Worm (Caenorhabditis elegans) whole organism, young adult: ENCODE data around the gene K03H6.5.

Source experiments
- B0019.2 ChIP-seq: fragments of 200-800 bp; sonication (Bioruptor generic); conservative IDR thresholded peaks from 2 replicates; pipeline ENCODE4 v1.3.6; 2022; ENCODE audit warnings: missing genetic modification reagents, missing genetic modification characterization, missing compliant biosample characterization
- D2030.7 ChIP-seq: fragments of 200-800 bp; sonication (Bioruptor generic); IDR thresholded peaks from 2 replicates; pipeline ENCODE4 v1.3.6; 2022; ENCODE audit warnings: missing genetic modification reagents, missing genetic modification characterization, missing compliant biosample characterization
- F22D6.2 ChIP-seq: sonication (generic microtip); optimal IDR thresholded peaks from 2 replicates; lab custom pipeline; 2016; ENCODE audit warnings: mild to moderate bottlenecking, missing genetic modification characterization, missing compliant biosample characterization
- Y67H2A.10 ChIP-seq: fragments of 200-800 bp; sonication (Bioruptor generic); conservative IDR thresholded peaks from 2 replicates; pipeline ENCODE4 v1.3.6; 2022; ENCODE audit warnings: missing genetic modification reagents, missing genetic modification characterization, missing compliant biosample characterization
- aptf-2 ChIP-seq: fragments of 200-800 bp; sonication (Bioruptor generic); conservative IDR thresholded peaks from 2 replicates; pipeline ENCODE4 v1.3.6; 2022; ENCODE audit warnings: missing genetic modification reagents, missing genetic modification characterization, missing compliant biosample characterization
- atf-7 ChIP-seq: sonication (generic microtip); optimal IDR thresholded peaks from 2 replicates; lab custom pipeline; 2017; ENCODE audit warnings: mild to moderate bottlenecking, missing genetic modification characterization, missing compliant biosample characterization
- attf-6 ChIP-seq: fragments of 200-800 bp; sonication (Bioruptor generic); IDR thresholded peaks from 2 replicates; pipeline ENCODE4 v1.3.6; 2022; ENCODE audit warnings: missing genetic modification reagents, missing genetic modification characterization, missing compliant biosample characterization
- cebp-1 ChIP-seq, 2 experiments: fragments of 200-800 bp in 1 of 2; sonication (Bioruptor generic) in 1 of 2; sonication (generic microtip) in 1 of 2; IDR thresholded peaks in 1 of 2; optimal IDR thresholded peaks in 1 of 2; 2 replicates each; pipeline versions ENCODE4 v1.3.6 to Lab custom; 2017 to 2022; ENCODE audit warnings: missing compliant biosample characterization in 2 of 2, missing genetic modification characterization in 2 of 2, mild to moderate bottlenecking in 1 of 2, missing genetic modification reagents in 1 of 2, moderate library complexity in 1 of 2
- die-1 ChIP-seq: sonication (generic microtip); optimal IDR thresholded peaks from 2 replicates; lab custom pipeline; 2016; ENCODE audit warnings: missing genotype, mild to moderate bottlenecking, missing genetic modification characterization, missing compliant biosample characterization
- dpl-1 ChIP-seq: fragments of 150-350 bp; optimal IDR thresholded peaks from 2 replicates; lab custom pipeline; 2014; ENCODE audit warnings: missing biosample characterization, missing genetic modification reagents, missing genetic modification characterization
- ekl-4 ChIP-seq: fragments of 200-800 bp; sonication (Bioruptor generic); IDR thresholded peaks from 2 replicates; pipeline ENCODE4 v1.3.6; 2022; ENCODE audit warnings: missing genetic modification reagents, missing genetic modification characterization, missing compliant biosample characterization
- ets-4 ChIP-seq: fragments of 200-800 bp; sonication (Bioruptor generic); optimal IDR thresholded peaks from 2 replicates; lab custom pipeline; 2018; ENCODE audit warnings: mild to moderate bottlenecking, missing genetic modification characterization, missing compliant biosample characterization
- fkh-3 ChIP-seq: sonication (generic microtip); optimal IDR thresholded peaks from 2 replicates; lab custom pipeline; 2016; ENCODE audit warnings: mild to moderate bottlenecking, missing genetic modification characterization, missing compliant biosample characterization
- hsf-1 ChIP-seq: fragments of 200-800 bp; sonication (Bioruptor generic); IDR thresholded peaks from 2 replicates; pipeline ENCODE4 v1.3.6; 2022; ENCODE audit warnings: missing genetic modification reagents, missing genetic modification characterization, missing compliant biosample characterization
- lin-35 ChIP-seq, 3 experiments: fragments of 150-350 bp in 2 of 3; sonication (generic microtip) in 1 of 3; optimal IDR thresholded peaks; 2 replicates each; lab custom pipeline; 2014 to 2018; ENCODE audit warnings: missing biosample characterization in 3 of 3, missing genetic modification characterization in 3 of 3, missing genetic modification reagents in 3 of 3
- mxl-1 ChIP-seq: sonication (generic microtip); optimal IDR thresholded peaks from 2 replicates; lab custom pipeline; 2016; ENCODE audit warnings: missing genetic modification characterization, missing compliant biosample characterization
- nhr-179 ChIP-seq: sonication (generic microtip); optimal IDR thresholded peaks from 2 replicates; lab custom pipeline; 2016; ENCODE audit warnings: mild to moderate bottlenecking, missing genetic modification characterization, missing compliant biosample characterization
- nhr-27 ChIP-seq: fragments of 200-800 bp; sonication (Bioruptor generic); optimal IDR thresholded peaks from 2 replicates; lab custom pipeline; 2018; ENCODE audit warnings: mild to moderate bottlenecking, missing genetic modification characterization, moderate library complexity, missing compliant biosample characterization
- nhr-80 ChIP-seq: sonication (generic microtip); optimal IDR thresholded peaks from 2 replicates; lab custom pipeline; 2016; ENCODE audit warnings: missing genetic modification characterization, missing compliant biosample characterization
- rec-8 ChIP-seq, 2 experiments: sonication (generic microtip); optimal IDR thresholded peaks; 2 replicates each; lab custom pipeline; 2016; ENCODE audit warnings: mild to moderate bottlenecking in 2 of 2, missing genetic modification characterization in 2 of 2, missing genetic modification reagents in 2 of 2, missing genotype in 2 of 2, missing biosample characterization in 1 of 2, missing compliant biosample characterization in 1 of 2, moderate library complexity in 1 of 2
- snpc-1.3 ChIP-seq: sonication (generic microtip); optimal IDR thresholded peaks from 2 replicates; lab custom pipeline; 2017; ENCODE audit warnings: missing genetic modification characterization, mild to moderate bottlenecking, missing compliant biosample characterization, antibody characterized with exemption, moderate library complexity, missing genotype, missing genetic modification reagents; ENCODE audit not compliant: insufficient read depth
- tbp1 ChIP-seq: fragments of 200-800 bp; sonication (Bioruptor generic); optimal IDR thresholded peaks from 2 replicates; lab custom pipeline; 2018; ENCODE audit warnings: mild to moderate bottlenecking, missing genetic modification characterization, missing compliant biosample characterization
- zfh-2 ChIP-seq: fragments of 200-800 bp; sonication (Bioruptor generic); conservative IDR thresholded peaks from 2 replicates; pipeline ENCODE4 v1.3.6; 2022; ENCODE audit warnings: missing genetic modification reagents, missing genetic modification characterization, missing compliant biosample characterization
- ztf-6 ChIP-seq: fragments of 200-800 bp; sonication (Bioruptor generic); IDR thresholded peaks from 2 replicates; pipeline ENCODE4 v1.3.6; 2022; ENCODE audit warnings: missing genetic modification reagents, missing genetic modification characterization, missing compliant biosample characterization

The K03H6.5 gene

DNA sequence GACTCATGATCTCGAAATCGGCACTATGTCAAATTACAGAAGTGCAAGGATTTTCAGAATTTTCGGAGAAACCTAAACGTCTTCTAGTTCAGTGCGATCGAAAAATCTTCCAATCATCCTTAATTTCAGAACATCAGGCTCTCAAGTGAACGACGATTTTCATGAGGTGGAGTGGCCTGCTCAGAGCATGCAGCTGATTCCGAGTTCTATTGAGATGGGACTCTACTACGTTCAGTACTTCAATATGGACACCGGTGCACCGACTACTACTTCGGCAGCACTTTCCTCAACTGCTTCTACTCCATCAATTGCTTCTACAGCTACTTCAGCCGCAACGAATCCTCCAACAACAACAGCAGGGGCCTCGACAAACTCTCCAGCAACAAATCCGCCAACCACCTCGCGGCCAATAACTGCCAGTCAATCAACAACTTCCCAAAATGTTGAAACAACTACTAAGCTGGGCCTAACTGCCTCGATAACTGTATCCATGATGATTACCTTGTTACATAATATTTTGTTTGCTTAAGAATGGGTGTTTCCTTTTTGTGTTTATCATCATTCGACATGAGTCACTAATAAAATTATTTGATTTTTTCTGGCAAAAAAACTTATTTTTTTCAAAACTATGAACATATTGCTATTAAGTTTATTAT is 27.4 kb upstream of the K03H6.5 start, which contains the start of gene Y41D4B.15:
TSS of gene Y41D4B.15 (plus strand) at position 606 of the 656 bp plus-strand sequence.
- TF ChIP-seq D2030.7: no peak
- no peak for TF ChIP-seq rec-8 (tag; optimal IDR thresholded peaks at IDR 0.05; lab: Kevin White, UChicago)
- no peak for TF ChIP-seq nhr-80 (tag; lab: Kevin White, UChicago)
- TF ChIP-seq nhr-179 (tag; lab: Kevin White, UChicago): no peak
- no peak for TF ChIP-seq ztf-6 (GFP tag; lab: Robert Waterston, UW)
- TF ChIP-seq mxl-1: no peak
- no peak for TF ChIP-seq B0019.2 (GFP tag; lab: Robert Waterston, UW)
- no peak for TF ChIP-seq lin-35 (GFP tag; optimal IDR thresholded peaks at IDR 0.05; lab: Kevin White, UChicago)
- TF ChIP-seq Y67H2A.10 (GFP tag; lab: Robert Waterston, UW): no peak
- no peak for TF ChIP-seq ekl-4
- TF ChIP-seq, all 124 proteins: peak for 0

DNA sequence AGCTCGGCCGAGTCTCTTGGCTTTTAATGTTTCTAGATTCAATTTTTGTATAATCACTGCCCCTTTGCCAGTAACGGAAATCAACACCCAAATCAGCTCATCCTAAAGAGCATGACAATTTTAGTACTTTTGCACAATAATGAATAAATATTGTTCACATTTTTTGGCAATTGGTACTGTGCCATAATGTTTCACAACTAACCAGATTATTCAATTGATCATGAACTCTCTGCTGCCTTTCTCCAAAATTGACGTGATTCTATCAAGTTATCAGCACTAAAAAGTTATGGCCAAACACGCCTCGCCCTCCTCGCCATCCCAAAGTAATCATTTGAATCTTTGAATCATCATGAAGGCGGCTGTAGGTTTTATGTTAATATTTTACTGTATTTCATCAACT is 25.7 kb upstream of the K03H6.5 start, which contains the start of gene hpo-6:
TSS of gene hpo-6 (plus strand) at position 301 of the 400 bp plus-strand sequence.
- TF ChIP-seq aptf-2 (GFP tag; lab: Robert Waterston, UW) (no peak), F22D6.2 (no peak), ets-4 (GFP tag; lab: Kevin White, UChicago) (no peak), dpl-1 (GFP tag; lab: Kevin White, UChicago) (no peak), atf-7 (tag; lab: Kevin White, UChicago) (no peak)

DNA sequence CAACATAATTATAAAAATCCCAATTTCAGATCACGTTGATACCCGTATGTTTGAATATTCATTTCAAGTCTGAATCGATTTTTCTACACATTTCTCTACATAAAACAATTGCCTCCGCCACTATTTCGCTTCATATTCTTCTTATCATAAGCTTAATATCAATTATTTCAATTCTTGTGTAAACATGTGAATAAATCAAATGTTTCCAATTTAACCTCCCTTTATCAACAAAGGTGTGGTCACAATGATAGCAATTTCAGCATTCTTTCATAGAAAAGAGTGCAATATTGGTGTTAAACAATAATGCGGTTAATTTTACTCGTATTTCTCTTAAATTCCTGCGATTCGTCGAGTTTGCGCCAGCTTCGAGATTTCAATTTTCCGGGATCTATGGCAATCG is 23.7 kb upstream of the K03H6.5 start, which contains the start of gene Y41D4B.17:
TSS of gene Y41D4B.17 (plus strand) at position 174 of the 400 bp plus-strand sequence.
- TF ChIP-seq nhr-27 (tag; lab: Kevin White, UChicago) (no peak), nhr-80 (tag; lab: Kevin White, UChicago) (peak; percentile 24), tbp1 (GFP tag; lab: Kevin White, UChicago) (no peak)

DNA sequence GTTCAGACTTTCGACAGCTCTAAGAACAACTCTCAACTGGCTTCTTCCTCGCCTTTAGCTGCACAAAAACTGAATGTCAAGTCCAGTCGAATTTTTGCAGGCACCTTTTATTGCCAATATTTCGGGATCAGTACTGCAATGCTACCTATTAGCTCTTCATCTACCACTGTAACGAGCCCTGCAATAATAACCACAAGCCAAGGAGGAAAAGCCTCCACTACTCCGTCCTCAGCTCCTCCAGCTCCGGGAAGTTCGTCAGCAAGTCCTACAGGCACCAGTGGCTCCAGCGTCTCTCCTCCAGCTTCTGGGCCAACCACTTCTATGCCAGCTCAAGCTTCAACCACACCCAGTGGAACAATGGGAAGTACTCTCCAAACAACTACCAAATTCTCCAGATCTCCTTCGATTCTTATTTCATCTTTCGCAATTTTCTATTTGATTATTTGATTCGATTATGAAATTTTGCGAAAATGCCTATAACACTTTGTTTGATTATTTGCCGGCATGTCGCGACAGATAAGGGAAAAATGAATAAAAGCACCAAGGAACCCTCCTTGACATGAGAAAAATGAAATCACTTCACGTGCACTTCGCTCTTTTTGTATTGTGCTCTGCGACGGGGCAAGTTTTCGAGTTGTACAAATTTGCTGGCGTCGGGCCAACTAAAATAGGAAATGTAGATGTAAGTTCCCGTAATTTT is 19.0 kb upstream of the K03H6.5 start, which contains the start of gene C34H4.1:
TSS of gene C34H4.1 (plus strand) at position 559 of the 700 bp plus-strand sequence.
- 0 out of 2 replicates have a peak, but pooled peaks have one; percentile 37 for TF ChIP-seq zfh-2 (GFP tag; lab: Robert Waterston, UW)
- TF ChIP-seq cebp-1 (GFP tag; IDR thresholded peaks at IDR 0.05; lab: Robert Waterston, UW): peak; percentile 60; the same call in 1 of the 2 replicates
- peak; percentile 75 for TF ChIP-seq cebp-1 (tag; optimal IDR thresholded peaks at IDR 0.05; lab: Kevin White, UChicago)
- peak; percentile 33 for TF ChIP-seq nhr-80 (tag; lab: Kevin White, UChicago)
- no peak for TF ChIP-seq hsf-1 (GFP tag; lab: Robert Waterston, UW)
- no peak for TF ChIP-seq die-1
- no peak for TF ChIP-seq fkh-3 (tag; lab: Kevin White, UChicago)

DNA sequence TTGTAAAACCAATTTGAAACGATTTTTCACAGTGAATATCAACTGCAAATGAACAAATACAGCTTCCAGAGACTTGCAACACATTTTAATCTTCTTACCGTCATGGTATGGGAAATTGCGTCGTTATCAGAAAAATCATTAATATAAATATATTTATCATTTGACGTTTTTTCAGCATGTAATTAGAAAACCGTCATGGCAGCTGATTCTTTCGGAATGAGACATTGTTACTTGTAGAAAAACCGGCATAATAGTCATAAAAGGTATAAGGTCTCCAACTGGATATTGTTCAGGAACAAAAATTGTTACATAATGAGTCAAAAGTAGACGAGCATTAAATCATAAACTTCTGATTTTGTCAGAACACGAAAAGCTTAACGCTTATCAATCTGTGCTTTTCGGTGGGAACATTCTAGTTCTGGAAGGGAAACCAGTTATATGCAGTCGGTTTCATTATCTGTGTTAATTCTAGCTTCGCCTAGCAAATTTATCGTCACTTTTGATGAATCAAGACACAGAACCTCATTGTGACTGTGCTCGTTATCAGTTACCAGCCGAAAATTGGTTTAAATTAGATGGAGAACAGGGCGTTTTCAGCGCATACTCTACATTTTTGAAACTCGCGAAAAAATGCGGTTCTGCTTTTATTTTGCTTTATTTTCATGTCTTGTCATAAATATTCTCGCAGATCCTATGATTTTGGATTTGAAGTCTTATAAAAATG is 17.1 kb upstream of the K03H6.5 start, which contains the start of gene C34H4.2:
TSS of gene C34H4.2 (plus strand) at position 558 of the 724 bp plus-strand sequence.
- TF ChIP-seq snpc-1.3: no peak
- no peak for TF ChIP-seq attf-6 (GFP tag; lab: Robert Waterston, UW)
- peak; percentile 46 for TF ChIP-seq nhr-80 (tag; lab: Kevin White, UChicago)
- TF ChIP-seq zfh-2 (GFP tag; lab: Robert Waterston, UW): no peak
- TF ChIP-seq dpl-1 (GFP tag; lab: Kevin White, UChicago): no peak
- TF ChIP-seq, all 124 proteins: peak for 1
